Fruit fly (Drosophila melanogaster) whole organism, embryonic: ENCODE results near the gene se.

Experiments
- BtbVII ChIP-seq: fragments of 200-800 bp; sonication (Bioruptor generic); optimal IDR thresholded peaks from 3 replicates; lab custom pipeline; 2017; ENCODE audit warnings: missing biosample characterization, mild to moderate bottlenecking, missing genetic modification characterization
- CG12219 ChIP-seq: fragments of 200-800 bp; sonication (Bioruptor generic); optimal IDR thresholded peaks from 3 replicates; lab custom pipeline; 2018; ENCODE audit warnings: missing biosample characterization, mild to moderate bottlenecking, missing genetic modification characterization
- CG12299 ChIP-seq: fragments of 200-800 bp; sonication (Bioruptor generic); optimal IDR thresholded peaks from 2 replicates; lab custom pipeline; 2018; ENCODE audit warnings: missing biosample characterization, mild to moderate bottlenecking, missing genetic modification characterization
- CG1233 ChIP-seq: fragments of 200-800 bp; sonication (Bioruptor generic); optimal IDR thresholded peaks from 4 replicates; lab custom pipeline; 2018; ENCODE audit warnings: missing biosample characterization, mild to moderate bottlenecking, missing genetic modification characterization
- CG12659 ChIP-seq: fragments of 200-800 bp; sonication (Bioruptor generic); optimal IDR thresholded peaks from 3 replicates; lab custom pipeline; 2017; ENCODE audit warnings: mild to moderate bottlenecking, missing biosample characterization, missing genetic modification reagents, missing genetic modification characterization
- CG13123 ChIP-seq: fragments of 200-800 bp; sonication (Bioruptor generic); optimal IDR thresholded peaks from 2 replicates; lab custom pipeline; 2016; ENCODE audit warnings: missing biosample characterization, missing genetic modification characterization
- CG14710 ChIP-seq: fragments of 200-800 bp; sonication (Bioruptor generic); optimal IDR thresholded peaks from 3 replicates; lab custom pipeline; 2019; ENCODE audit warnings: missing biosample characterization, mild to moderate bottlenecking, missing genetic modification characterization, moderate library complexity
- CG15696 ChIP-seq: fragments of 200-800 bp; sonication (Bioruptor generic); optimal IDR thresholded peaks from 2 replicates; lab custom pipeline; 2019; ENCODE audit warnings: missing biosample characterization, mild to moderate bottlenecking, missing genetic modification characterization, moderate library complexity
- CG17385 ChIP-seq: fragments of 200-800 bp; sonication (Bioruptor generic); optimal IDR thresholded peaks from 3 replicates; lab custom pipeline; 2018; ENCODE audit warnings: missing biosample characterization, mild to moderate bottlenecking, missing genetic modification characterization
- CG17568 ChIP-seq: fragments of 200-800 bp; sonication (Bioruptor generic); optimal IDR thresholded peaks from 2 replicates; lab custom pipeline; 2018; ENCODE audit warnings: missing biosample characterization, mild to moderate bottlenecking, missing genetic modification characterization, moderate library complexity
- CG18476 ChIP-seq: fragments of 200-800 bp; sonication (Bioruptor generic); optimal IDR thresholded peaks from 2 replicates; lab custom pipeline; 2016; ENCODE audit warnings: missing biosample characterization, mild to moderate bottlenecking, missing genetic modification characterization
- CG18764 ChIP-seq: fragments of 200-800 bp; sonication (Bioruptor generic); optimal IDR thresholded peaks from 3 replicates; lab custom pipeline; 2016; ENCODE audit warnings: missing biosample characterization, missing genetic modification characterization
- CG31224 ChIP-seq: fragments of 200-800 bp; sonication (Bioruptor generic); IDR thresholded peaks from 2 replicates; pipeline ENCODE4 v1.3.6; 2022; ENCODE audit warnings: missing biosample characterization, missing genetic modification characterization
- CG31365 ChIP-seq: fragments of 200-800 bp; sonication (Bioruptor generic); optimal IDR thresholded peaks from 2 replicates; lab custom pipeline; 2018; ENCODE audit warnings: missing biosample characterization, mild to moderate bottlenecking, missing genetic modification characterization
- CG3163 ChIP-seq: fragments of 200-800 bp; sonication (Bioruptor generic); optimal IDR thresholded peaks from 3 replicates; lab custom pipeline; 2016; ENCODE audit warnings: missing biosample characterization, missing genetic modification characterization
- CG34376 ChIP-seq: fragments of 200-800 bp; sonication (Bioruptor generic); optimal IDR thresholded peaks from 2 replicates; lab custom pipeline; 2018; ENCODE audit warnings: missing biosample characterization, mild to moderate bottlenecking, missing genetic modification characterization
- CG3838 ChIP-seq: fragments of 200-800 bp; sonication (Bioruptor generic); optimal IDR thresholded peaks from 3 replicates; lab custom pipeline; 2016; ENCODE audit warnings: missing biosample characterization, missing genetic modification characterization
- CG4360 ChIP-seq: fragments of 200-800 bp; sonication (Bioruptor generic); IDR thresholded peaks from 2 replicates; pipeline ENCODE4 v1.3.6; 2022; ENCODE audit warnings: missing biosample characterization, missing genetic modification characterization
- CG6175 ChIP-seq: fragments of 200-800 bp; sonication (Bioruptor generic); IDR thresholded peaks from 3 replicates; pipeline ENCODE4 v1.3.6; 2022; ENCODE audit warnings: missing biosample characterization, missing genetic modification characterization
- CG6765 ChIP-seq: fragments of 200-800 bp; sonication (Bioruptor generic); optimal IDR thresholded peaks from 3 replicates; lab custom pipeline; 2017; ENCODE audit warnings: missing biosample characterization, mild to moderate bottlenecking, missing genetic modification characterization
- CG7372 ChIP-seq: fragments of 200-800 bp; sonication (Bioruptor generic); IDR thresholded peaks from 2 replicates; pipeline ENCODE4 v1.3.6; 2022; ENCODE audit warnings: missing biosample characterization, missing genetic modification characterization
- CG7963 ChIP-seq: fragments of 200-800 bp; sonication (Bioruptor generic); IDR thresholded peaks from 3 replicates; pipeline ENCODE4 v1.3.6; 2022; ENCODE audit warnings: missing biosample characterization, missing genetic modification characterization; ENCODE audit not compliant: partially characterized antibody
- Dp ChIP-seq: fragments of 200-800 bp; sonication (Bioruptor generic); optimal IDR thresholded peaks from 2 replicates; lab custom pipeline; 2018; ENCODE audit warnings: missing biosample characterization, mild to moderate bottlenecking, missing genetic modification characterization, moderate library complexity
- Fer3 ChIP-seq: fragments of 200-800 bp; sonication (Bioruptor generic); optimal IDR thresholded peaks from 2 replicates; lab custom pipeline; 2018; ENCODE audit warnings: missing biosample characterization, mild to moderate bottlenecking, missing genetic modification characterization, moderate library complexity
- GATAe ChIP-seq: fragments of 200-800 bp; sonication (Bioruptor generic); conservative IDR thresholded peaks from 2 replicates; pipeline ENCODE4 v1.3.6; 2022; ENCODE audit warnings: missing biosample characterization, missing genetic modification characterization
- HLH4C ChIP-seq: fragments of 200-800 bp; sonication (Bioruptor generic); IDR thresholded peaks from 3 replicates; pipeline ENCODE4 v1.3.6; 2022; ENCODE audit warnings: missing biosample characterization, missing genetic modification characterization; ENCODE audit not compliant: partially characterized antibody
- Med ChIP-seq: fragments of 200-800 bp; sonication (Bioruptor generic); peaks from one replicate; lab custom pipeline; 2016; ENCODE audit warnings: missing biosample characterization, missing genetic modification characterization, mild to moderate bottlenecking, inconsistent platforms, moderate library complexity
- Mrtf ChIP-seq: fragments of 200-800 bp; sonication (Bioruptor generic); IDR thresholded peaks from 3 replicates; pipeline ENCODE4 v1.3.6; 2022; ENCODE audit warnings: missing biosample characterization, missing genetic modification characterization
- Nf-YB ChIP-seq: fragments of 200-800 bp; sonication (Bioruptor generic); optimal IDR thresholded peaks from 3 replicates; lab custom pipeline; 2019; ENCODE audit warnings: missing biosample characterization, mild to moderate bottlenecking, missing genetic modification characterization, moderate library complexity
- Poxn ChIP-seq: fragments of 200-800 bp; sonication (Bioruptor generic); IDR thresholded peaks from 2 replicates; pipeline ENCODE4 v1.3.6; 2022; ENCODE audit warnings: missing biosample characterization, missing genetic modification characterization
- Spps ChIP-seq: fragments of 200-800 bp; sonication (Bioruptor generic); optimal IDR thresholded peaks from 2 replicates; lab custom pipeline; 2018; ENCODE audit warnings: missing biosample characterization, mild to moderate bottlenecking, missing genetic modification characterization
- Stat92E ChIP-seq, 3 experiments: fragments of >200 bp in 2 of 3; fragments of 200-800 bp in 1 of 3; sonication (Bioruptor generic) in 1 of 3; optimal IDR thresholded peaks; 2 replicates each; lab custom pipeline; 2017 to 2019; ENCODE audit warnings: missing biosample characterization in 3 of 3, missing genetic modification characterization in 3 of 3, mild to moderate bottlenecking in 1 of 3, moderate library complexity in 1 of 3
- bowl ChIP-seq: fragments of 200-800 bp; sonication (Bioruptor generic); IDR thresholded peaks from 2 replicates; pipeline ENCODE4 v1.3.6; 2022; ENCODE audit warnings: missing biosample characterization, missing genetic modification characterization
- cg ChIP-seq: fragments of 200-800 bp; sonication (Bioruptor generic); optimal IDR thresholded peaks from 3 replicates; lab custom pipeline; 2019; ENCODE audit warnings: missing biosample characterization, mild to moderate bottlenecking, missing genetic modification characterization, moderate library complexity
- danr ChIP-seq: fragments of 200-800 bp; sonication (Bioruptor generic); IDR thresholded peaks from 2 replicates; pipeline ENCODE4 v1.3.6; 2022; ENCODE audit warnings: missing biosample characterization, missing genetic modification characterization
- disco-r ChIP-seq: fragments of 200-800 bp; sonication (Bioruptor generic); optimal IDR thresholded peaks from 2 replicates; lab custom pipeline; 2016; ENCODE audit warnings: missing biosample characterization, missing genetic modification characterization
- ftz-f1 ChIP-seq: fragments of 200-800 bp; sonication (Bioruptor generic); optimal IDR thresholded peaks from 2 replicates; lab custom pipeline; 2016; ENCODE audit warnings: missing biosample characterization, missing genetic modification characterization
- gce ChIP-seq: fragments of 200-800 bp; sonication (Bioruptor generic); IDR thresholded peaks from 3 replicates; pipeline ENCODE4 v1.3.6; 2022; ENCODE audit warnings: missing biosample characterization, missing genetic modification characterization
- inv ChIP-seq: fragments of 200-800 bp; sonication (Bioruptor generic); IDR thresholded peaks from 2 replicates; pipeline ENCODE4 v1.3.6; 2022; ENCODE audit warnings: missing biosample characterization, missing genetic modification characterization; ENCODE audit not compliant: partially characterized antibody
- kah ChIP-seq: fragments of 200-800 bp; sonication (Bioruptor generic); optimal IDR thresholded peaks from 2 replicates; lab custom pipeline; 2018; ENCODE audit warnings: missing biosample characterization, mild to moderate bottlenecking, missing genetic modification characterization
- nerfin-1 ChIP-seq: fragments of 200-800 bp; sonication (Bioruptor generic); optimal IDR thresholded peaks from 3 replicates; lab custom pipeline; 2019; ENCODE audit warnings: missing biosample characterization, mild to moderate bottlenecking, missing genetic modification characterization, moderate library complexity
- nom ChIP-seq: fragments of 200-800 bp; sonication (Bioruptor generic); optimal IDR thresholded peaks from 2 replicates; lab custom pipeline; 2017; ENCODE audit warnings: missing biosample characterization, missing genetic modification characterization, mild to moderate bottlenecking, moderate library complexity, missing genetic modification reagents
- org-1 ChIP-seq: fragments of 200-800 bp; sonication (Bioruptor generic); optimal IDR thresholded peaks from 2 replicates; lab custom pipeline; 2017; ENCODE audit warnings: missing biosample characterization, missing genetic modification characterization
- pb ChIP-seq: fragments of 200-800 bp; sonication (Bioruptor generic); optimal IDR thresholded peaks from 3 replicates; lab custom pipeline; 2016; ENCODE audit warnings: missing biosample characterization, missing genetic modification characterization
- pho ChIP-seq: fragments of 200-800 bp; sonication (Bioruptor generic); optimal IDR thresholded peaks from 2 replicates; lab custom pipeline; 2016; ENCODE audit warnings: missing biosample characterization, missing genetic modification characterization
- phol ChIP-seq: fragments of 200-800 bp; sonication (Bioruptor generic); optimal IDR thresholded peaks from 3 replicates; lab custom pipeline; 2018; ENCODE audit warnings: missing biosample characterization, mild to moderate bottlenecking, missing genetic modification characterization, moderate library complexity
- pzg ChIP-seq: fragments of 200-800 bp; sonication (Bioruptor generic); optimal IDR thresholded peaks from 3 replicates; lab custom pipeline; 2018; ENCODE audit warnings: missing biosample characterization, mild to moderate bottlenecking, missing genetic modification characterization, moderate library complexity
- so ChIP-seq: fragments of 200-800 bp; sonication (Bioruptor generic); IDR thresholded peaks from 3 replicates; pipeline ENCODE4 v1.3.6; 2022; ENCODE audit warnings: missing biosample characterization, missing genetic modification characterization
- sr ChIP-seq: fragments of 200-800 bp; sonication (Bioruptor generic); IDR thresholded peaks from 3 replicates; pipeline ENCODE4 v1.3.6; 2022; ENCODE audit warnings: missing biosample characterization, missing genetic modification characterization
- z ChIP-seq: fragments of 200-800 bp; sonication (Bioruptor generic); IDR thresholded peaks from 3 replicates; pipeline ENCODE4 v1.3.6; 2022; ENCODE audit warnings: missing biosample characterization, missing genetic modification characterization
- zfh1 ChIP-seq: fragments of 200-800 bp; sonication (Bioruptor generic); IDR thresholded peaks from 3 replicates; pipeline ENCODE4 v1.3.6; 2022; ENCODE audit warnings: missing biosample characterization, missing genetic modification characterization

se gene

DNA sequence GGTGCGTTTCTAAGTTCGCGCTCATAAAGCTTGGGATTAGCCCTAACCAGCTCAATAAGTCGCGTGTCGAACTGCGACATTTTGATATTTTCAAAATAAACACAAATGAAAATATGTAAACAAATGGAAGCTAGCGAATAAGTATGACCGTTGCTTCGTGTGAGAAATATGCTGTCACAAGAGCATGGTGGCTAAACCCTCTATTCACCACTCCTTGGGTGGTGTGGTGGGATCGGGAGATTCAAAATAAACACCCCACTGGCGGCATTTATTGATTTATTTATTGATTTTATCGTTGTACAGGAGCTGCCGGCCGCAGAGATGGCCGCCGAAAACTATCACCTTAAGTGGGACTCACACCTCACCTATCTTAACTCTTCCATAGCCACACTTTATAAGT lies 5.6 kb upstream of the se start, which contains the start of gene CG6683 (continued):
- TF ChIP-seq CG12219 (GFP tag; lab: Kevin White, UChicago) = no peak
- TF ChIP-seq Spps (tag; lab: Kevin White, UChicago) = no peak
- TF ChIP-seq Fer3 (tag; lab: Kevin White, UChicago) = no peak
- TF ChIP-seq z = no peak
- no peak for TF ChIP-seq HLH4C
- TF ChIP-seq disco-r (GFP tag; lab: Kevin White, UChicago) = no peak
- TF ChIP-seq CG1233 (GFP tag; lab: Kevin White, UChicago) = no peak
- TF ChIP-seq Poxn (GFP tag; lab: Robert Waterston, UW) = no peak
- peak; percentile 45 for TF ChIP-seq Med
- peak; percentile 9 for TF ChIP-seq nom (GFP tag; lab: Kevin White, UChicago)
- peak in 1 of 3 experiments; percentile 11 for TF ChIP-seq Stat92E (GFP tag; optimal IDR thresholded peaks at IDR 0.05; lab: Kevin White, UChicago)
- TF ChIP-seq CG7963 (GFP tag; lab: Robert Waterston, UW) = no peak
- no peak for TF ChIP-seq BtbVII
- no peak for TF ChIP-seq Mrtf (GFP tag; lab: Robert Waterston, UW)
- peak; percentile 1 for TF ChIP-seq CG17385 (GFP tag; lab: Kevin White, UChicago)
- TF ChIP-seq CG12659 (GFP tag; lab: Kevin White, UChicago) = no peak
- no peak for TF ChIP-seq inv (GFP tag; lab: Robert Waterston, UW)
- no peak for TF ChIP-seq CG13123 (GFP tag; lab: Kevin White, UChicago)
- no peak for TF ChIP-seq CG7372 (GFP tag; lab: Robert Waterston, UW)
- TF ChIP-seq CG6765 (GFP tag; lab: Kevin White, UChicago) = peak; percentile 17
- peak; percentile 49 for TF ChIP-seq pzg (GFP tag; lab: Kevin White, UChicago)
- TF ChIP-seq nerfin-1 (tag; lab: Kevin White, UChicago) = peak; percentile 38
- no peak for TF ChIP-seq pho
- TF ChIP-seq org-1 = no peak
- TF ChIP-seq gce (GFP tag; lab: Robert Waterston, UW) = no peak
- TF ChIP-seq CG14710 (tag; lab: Kevin White, UChicago) = peak; percentile 12
- TF ChIP-seq CG6175 (GFP tag; lab: Robert Waterston, UW) = no peak
- TF ChIP-seq Nf-YB (GFP tag; lab: Kevin White, UChicago) = no peak
- no peak for TF ChIP-seq bowl (GFP tag; lab: Robert Waterston, UW)
- TF ChIP-seq CG4360 (GFP tag; lab: Robert Waterston, UW) = no peak
- TF ChIP-seq sr (GFP tag; lab: Robert Waterston, UW) = no peak
- TF ChIP-seq CG31365 (tag; lab: Kevin White, UChicago) = no peak
- no peak for TF ChIP-seq CG12299 (tag; lab: Kevin White, UChicago)
- peak; percentile 84 for TF ChIP-seq Dp
- peak; percentile 39 for TF ChIP-seq phol
- peak; percentile 32 for TF ChIP-seq CG34376 (GFP tag; lab: Kevin White, UChicago)
- no peak for TF ChIP-seq GATAe (GFP tag; lab: Robert Waterston, UW)
- no peak for TF ChIP-seq ftz-f1
- no peak for TF ChIP-seq CG31224
- TF ChIP-seq CG18764 = no peak
- no peak for TF ChIP-seq danr (GFP tag; lab: Robert Waterston, UW)
- no peak for TF ChIP-seq CG15696 (tag; lab: Kevin White, UChicago)
- TF ChIP-seq CG3163 (GFP tag; lab: Kevin White, UChicago) = no peak
- no peak for TF ChIP-seq cg (GFP tag; lab: Kevin White, UChicago)
- TF ChIP-seq CG18476 (GFP tag; lab: Kevin White, UChicago) = no peak
- TF ChIP-seq CG3838 = no peak
- TF ChIP-seq kah (GFP tag; lab: Kevin White, UChicago) = no peak
- TF ChIP-seq zfh1 (GFP tag; lab: Robert Waterston, UW) = no peak
- TF ChIP-seq CG17568 (GFP tag; lab: Kevin White, UChicago) = no peak
- no peak for TF ChIP-seq pb (GFP tag; lab: Kevin White, UChicago)
- TF ChIP-seq so (GFP tag; lab: Robert Waterston, UW) = no peak
